Fruit fly (Drosophila melanogaster): Measurements from ENCODE around the gene CG32269.

The CG32269 gene

dm6 chr3L:3178530-3179096, 30.2 kb downstream of the CG32269 start, which contains the start of the genes MnM and Girdin:
TSS of gene MnM (minus strand) at chr3L:3178580.
TSS of gene Girdin (plus strand) at chr3L:3178930.
- TF ChIP-seq Trl (optimal IDR thresholded peaks at IDR 0.05) (peak in 1 of 2 experiments; percentile 22), Trl (GFP tag; optimal IDR thresholded peaks at IDR 0.05) (peak; percentile 77), CG1792 (GFP tag; optimal IDR thresholded peaks at IDR 0.05) (peak; percentile 17), toy (GFP tag; IDR thresholded peaks at IDR 0.05) (no peak), tio (GFP tag; optimal IDR thresholded peaks at IDR 0.05) (no peak), CG11247 (GFP tag; IDR thresholded peaks at IDR 0.05) (peak; percentile 34; the same call in 1 of the 2 replicates), CG7357 (GFP tag; IDR thresholded peaks at IDR 0.05) (no peak), CG15479 (GFP tag; optimal IDR thresholded peaks at IDR 0.05) (no peak), tgo (GFP tag; IDR thresholded peaks at IDR 0.05) (peak; percentile 21; the same call in 1 of the 3 replicates), CG1602 (GFP tag; optimal IDR thresholded peaks at IDR 0.05) (peak; percentile 32), crol (GFP tag; IDR thresholded peaks at IDR 0.05) (no peak), CG12299 (tag; optimal IDR thresholded peaks at IDR 0.05) (no peak), lmd (GFP tag; IDR thresholded peaks at IDR 0.05) (peak; percentile 56), Sox100B (GFP tag; optimal IDR thresholded peaks at IDR 0.05) (no peak), Hand (GFP tag; optimal IDR thresholded peaks at IDR 0.05) (no peak), az2 (GFP tag; optimal IDR thresholded peaks at IDR 0.05) (peak; percentile 56), CG43689 (GFP tag; IDR thresholded peaks at IDR 0.05) (no peak), Spps (tag; optimal IDR thresholded peaks at IDR 0.05) (no peak), eyg (GFP tag; optimal IDR thresholded peaks at IDR 0.05) (no peak), CG9876 (GFP tag; optimal IDR thresholded peaks at IDR 0.05) (peak; percentile 60), her (GFP tag; optimal IDR thresholded peaks at IDR 0.05) (peak; percentile 75), CG1647 (GFP tag; optimal IDR thresholded peaks at IDR 0.05) (peak; percentile 23), Bdp1 (GFP tag; optimal IDR thresholded peaks at IDR 0.05) (peak; percentile 54), CG17361 (GFP tag; IDR thresholded peaks at IDR 0.05) (no peak; the same call in none of the 3 replicates), nerfin-2 (GFP tag; IDR thresholded peaks at IDR 0.05; ENCODE audit: partially characterized antibody) (peak; percentile 59), Hey (tag; optimal IDR thresholded peaks at IDR 0.05) (no peak), dan (GFP tag; IDR thresholded peaks at IDR 0.05) (no peak), Opbp (GFP tag; IDR thresholded peaks at IDR 0.05; ENCODE audit: partially characterized antibody) (peak; percentile 71), fd96Cb (tag; optimal IDR thresholded peaks at IDR 0.05) (peak; percentile 16), pb (GFP tag; optimal IDR thresholded peaks at IDR 0.05) (peak; percentile 53), lilli (GFP tag; optimal IDR thresholded peaks at IDR 0.05) (peak; percentile 87), CG4404 (GFP tag; IDR thresholded peaks at IDR 0.05) (peak; percentile 28; the same call in 1 of the 2 replicates), trh (GFP tag; optimal IDR thresholded peaks at IDR 0.05) (peak; percentile 17), CG14860 (GFP tag; IDR thresholded peaks at IDR 0.05; ENCODE audit: partially characterized antibody) (peak; percentile 80), Elba2 (GFP tag; optimal IDR thresholded peaks at IDR 0.05) (no peak), CG17612 (GFP tag; IDR thresholded peaks at IDR 0.05) (no peak), E2f1 (GFP tag; IDR thresholded peaks at IDR 0.05) (peak; percentile 25; the same call in 1 of the 2 replicates), CG10267 (tag; optimal IDR thresholded peaks at IDR 0.05) (peak; percentile 55), cas (GFP tag; IDR thresholded peaks at IDR 0.05) (0 out of 2 replicates have a peak, but pooled peaks have one; percentile 19), CG9817 (tag; optimal IDR thresholded peaks at IDR 0.05) (peak; percentile 67), CG4424 (GFP tag; optimal IDR thresholded peaks at IDR 0.05) (peak; percentile 59), inv (GFP tag; IDR thresholded peaks at IDR 0.05; ENCODE audit: partially characterized antibody) (peak; percentile 87), shn (GFP tag; optimal IDR thresholded peaks at IDR 0.05) (peak; percentile 87), CG2199 (GFP tag; IDR thresholded peaks at IDR 0.05) (no peak), CG33213 (GFP tag; optimal IDR thresholded peaks at IDR 0.05) (peak; percentile 64), usp (GFP tag; optimal IDR thresholded peaks at IDR 0.05) (no peak), CG9215 (GFP tag; IDR thresholded peaks at IDR 0.05) (peak; percentile 67), CG8924 (tag; optimal IDR thresholded peaks at IDR 0.05) (peak; percentile 46), sug (tag; optimal IDR thresholded peaks at IDR 0.05) (no peak), zfh2 (GFP tag; optimal IDR thresholded peaks at IDR 0.05) (peak; percentile 91), CG13894 (tag; optimal IDR thresholded peaks at IDR 0.05) (no peak), klu (GFP tag; IDR thresholded peaks at IDR 0.05) (0 out of 2 replicates have a peak, but pooled peaks have one; percentile 13)
